Worm (Caenorhabditis elegans): Measurements from ENCODE around the gene tag-241.

DNA sequence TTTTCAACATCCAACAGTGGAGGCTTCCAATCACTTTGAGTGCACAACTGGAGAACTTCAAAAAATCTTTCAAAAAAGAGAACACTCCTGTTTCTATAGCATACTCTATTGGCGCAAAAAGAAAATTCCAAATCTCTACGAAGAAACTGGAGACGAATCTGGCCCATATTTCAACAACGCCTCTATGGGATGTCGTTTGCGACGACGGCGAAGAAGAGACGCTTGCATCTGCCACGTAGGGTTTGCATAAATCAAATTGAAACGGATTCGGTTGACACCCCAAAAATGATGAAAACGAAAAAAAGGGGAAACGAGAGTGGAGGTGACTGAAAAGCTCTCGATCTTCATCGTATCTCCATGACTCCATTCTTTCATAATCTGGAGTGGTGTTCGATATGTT is 32.4 kb downstream of the tag-241 start:
- TF ChIP-seq nhr-10 (tag; optimal IDR thresholded peaks at IDR 0.05) (no peak), snpc-4 (tag; optimal IDR thresholded peaks at IDR 0.05) (no peak), zag-1 (tag; optimal IDR thresholded peaks at IDR 0.05) (no peak), nhr-6 (tag; optimal IDR thresholded peaks at IDR 0.05) (no peak), mab-5 (tag; optimal IDR thresholded peaks at IDR 0.05) (no peak), R02D3.7 (tag; optimal IDR thresholded peaks at IDR 0.05) (no peak), blmp-1 (tag; optimal IDR thresholded peaks at IDR 0.05; ENCODE audit: insufficient read depth) (no peak), lin-13 (GFP tag; optimal IDR thresholded peaks at IDR 0.05) (no peak)

Data from whole organism, L2 larva.